Fruit fly (Drosophila melanogaster) whole organism, embryonic: ENCODE results near the gene CG31178.
A peak's percentile ranks its signal among the peaks of the same experiment; 100 is the strongest.

Source experiments
- B-H2 ChIP-seq: fragments of 200-800 bp; sonication (Bioruptor generic); optimal IDR thresholded peaks from 2 replicates; lab custom pipeline; 2018; ENCODE audit warnings: missing biosample characterization, mild to moderate bottlenecking, missing genetic modification characterization
- BEAF-32 ChIP-seq: fragments of 200-800 bp; sonication (Bioruptor generic); optimal IDR thresholded peaks from 3 replicates; lab custom pipeline; 2017; ENCODE audit warnings: missing biosample characterization, missing genetic modification characterization, mild to moderate bottlenecking, moderate library complexity, missing genetic modification reagents
- Bdp1 ChIP-seq: fragments of 200-800 bp; sonication (Bioruptor generic); optimal IDR thresholded peaks from 3 replicates; lab custom pipeline; 2016; ENCODE audit warnings: missing biosample characterization, missing genetic modification characterization
- CG10209 ChIP-seq: fragments of 200-800 bp; sonication (Bioruptor generic); optimal IDR thresholded peaks from 3 replicates; lab custom pipeline; 2017; ENCODE audit warnings: missing biosample characterization, mild to moderate bottlenecking, missing genetic modification characterization, missing genetic modification reagents
- CG10979 ChIP-seq: fragments of 200-800 bp; sonication (Bioruptor generic); optimal IDR thresholded peaks from 2 replicates; lab custom pipeline; 2018; ENCODE audit warnings: missing biosample characterization, mild to moderate bottlenecking, missing genetic modification characterization, moderate library complexity
- CG11560 ChIP-seq: fragments of 200-800 bp; sonication (Bioruptor generic); IDR thresholded peaks from 3 replicates; pipeline ENCODE4 v1.3.6; 2022; ENCODE audit warnings: missing biosample characterization, missing genetic modification characterization
- CG13287 ChIP-seq: fragments of 200-800 bp; sonication (Bioruptor generic); IDR thresholded peaks from 2 replicates; pipeline ENCODE4 v1.3.6; 2022; ENCODE audit warnings: missing biosample characterization, missing genetic modification characterization; ENCODE audit not compliant: partially characterized antibody
- CG14965 ChIP-seq: fragments of 200-800 bp; sonication (Bioruptor generic); optimal IDR thresholded peaks from 2 replicates; lab custom pipeline; 2016; ENCODE audit warnings: missing biosample characterization, missing genetic modification characterization, borderline replicate concordance
- CG15011 ChIP-seq: fragments of 200-800 bp; sonication (Bioruptor generic); optimal IDR thresholded peaks from 3 replicates; lab custom pipeline; 2018; ENCODE audit warnings: missing biosample characterization, mild to moderate bottlenecking, missing genetic modification characterization
- CG15514 ChIP-seq: fragments of 200-800 bp; sonication (Bioruptor generic); optimal IDR thresholded peaks from 3 replicates; lab custom pipeline; 2017; ENCODE audit warnings: missing biosample characterization, missing genetic modification characterization, mild to moderate bottlenecking, moderate library complexity, missing genetic modification reagents
- CG15601 ChIP-seq: fragments of 200-800 bp; sonication (Bioruptor generic); optimal IDR thresholded peaks from 3 replicates; lab custom pipeline; 2019; ENCODE audit warnings: missing biosample characterization, mild to moderate bottlenecking, missing genetic modification characterization, moderate library complexity
- CG3163 ChIP-seq: fragments of 200-800 bp; sonication (Bioruptor generic); optimal IDR thresholded peaks from 3 replicates; lab custom pipeline; 2016; ENCODE audit warnings: missing biosample characterization, missing genetic modification characterization
- CG34376 ChIP-seq: fragments of 200-800 bp; sonication (Bioruptor generic); optimal IDR thresholded peaks from 2 replicates; lab custom pipeline; 2018; ENCODE audit warnings: missing biosample characterization, mild to moderate bottlenecking, missing genetic modification characterization
- CG4617 ChIP-seq: fragments of 200-800 bp; sonication (Bioruptor generic); optimal IDR thresholded peaks from 3 replicates; lab custom pipeline; 2016; ENCODE audit warnings: missing biosample characterization, missing genetic modification characterization, borderline replicate concordance
- CG6254 ChIP-seq: fragments of 200-800 bp; sonication (Bioruptor generic); optimal IDR thresholded peaks from 3 replicates; lab custom pipeline; 2017; ENCODE audit warnings: mild to moderate bottlenecking, missing biosample characterization, missing genetic modification reagents, missing genetic modification characterization
- CG6765 ChIP-seq: fragments of 200-800 bp; sonication (Bioruptor generic); optimal IDR thresholded peaks from 3 replicates; lab custom pipeline; 2017; ENCODE audit warnings: missing biosample characterization, mild to moderate bottlenecking, missing genetic modification characterization
- CG7357 ChIP-seq: fragments of 200-800 bp; sonication (Bioruptor generic); IDR thresholded peaks from 3 replicates; pipeline ENCODE4 v1.3.6; 2022; ENCODE audit warnings: missing biosample characterization, missing genetic modification characterization
- CG7963 ChIP-seq: fragments of 200-800 bp; sonication (Bioruptor generic); IDR thresholded peaks from 3 replicates; pipeline ENCODE4 v1.3.6; 2022; ENCODE audit warnings: missing biosample characterization, missing genetic modification characterization; ENCODE audit not compliant: partially characterized antibody
- CG9797 ChIP-seq: fragments of 200-800 bp; sonication (Bioruptor generic); optimal IDR thresholded peaks from 3 replicates; lab custom pipeline; 2018; ENCODE audit warnings: missing biosample characterization, mild to moderate bottlenecking, missing genetic modification characterization
- D ChIP-seq, 2 experiments: fragments of 200-800 bp in 1 of 2; fragments of >200 bp in 1 of 2; sonication (Bioruptor generic) in 1 of 2; optimal IDR thresholded peaks; 2 replicates in 1 of 2; 3 replicates in 1 of 2; lab custom pipeline; 2017; ENCODE audit warnings: mild to moderate bottlenecking in 1 of 2, missing biosample characterization in 1 of 2, missing genetic modification characterization in 1 of 2, missing genetic modification reagents in 1 of 2
- Elba2 ChIP-seq: fragments of 200-800 bp; sonication (Bioruptor generic); optimal IDR thresholded peaks from 3 replicates; lab custom pipeline; 2016; ENCODE audit warnings: missing biosample characterization, missing genetic modification characterization
- HLH54F ChIP-seq: fragments of 200-800 bp; sonication (Bioruptor generic); optimal IDR thresholded peaks from 3 replicates; lab custom pipeline; 2016; ENCODE audit warnings: missing biosample characterization, missing genetic modification characterization
- HmgD ChIP-seq: fragments of 200-800 bp; sonication (Bioruptor generic); optimal IDR thresholded peaks from 3 replicates; lab custom pipeline; 2016; ENCODE audit warnings: missing biosample characterization, missing genetic modification characterization
- Hr3 ChIP-seq: fragments of 200-800 bp; sonication (Bioruptor generic); optimal IDR thresholded peaks from 3 replicates; lab custom pipeline; 2016; ENCODE audit warnings: missing biosample characterization, missing genetic modification characterization
- Meics ChIP-seq: fragments of 200-800 bp; sonication (Bioruptor generic); optimal IDR thresholded peaks from 2 replicates; lab custom pipeline; 2017; ENCODE audit warnings: missing biosample characterization, mild to moderate bottlenecking, missing genetic modification characterization
- NFAT ChIP-seq: fragments of 200-800 bp; sonication (Bioruptor generic); IDR thresholded peaks from 2 replicates; pipeline ENCODE4 v1.3.6; 2022; ENCODE audit warnings: missing biosample characterization, missing genetic modification characterization
- NK7.1 ChIP-seq: fragments of 200-800 bp; sonication (Bioruptor generic); optimal IDR thresholded peaks from 3 replicates; lab custom pipeline; 2016; ENCODE audit warnings: missing biosample characterization, missing genetic modification characterization
- Ssrp ChIP-seq: fragments of 200-800 bp; sonication (Bioruptor generic); optimal IDR thresholded peaks from 2 replicates; lab custom pipeline; 2018; ENCODE audit warnings: missing biosample characterization, mild to moderate bottlenecking, missing genetic modification characterization, moderate library complexity
- TFAM ChIP-seq: fragments of 200-800 bp; sonication (Bioruptor generic); optimal IDR thresholded peaks from 2 replicates; lab custom pipeline; 2017; ENCODE audit warnings: missing biosample characterization, missing genetic modification characterization, inconsistent platforms
- aop ChIP-seq: fragments of 200-800 bp; sonication (Bioruptor generic); IDR thresholded peaks from 2 replicates; pipeline ENCODE4 v1.3.6; 2022; ENCODE audit warnings: missing biosample characterization, missing genetic modification characterization
- cas ChIP-seq: fragments of 200-800 bp; sonication (Bioruptor generic); IDR thresholded peaks from 2 replicates; pipeline ENCODE4 v1.3.6; 2022; ENCODE audit warnings: missing biosample characterization, missing genetic modification characterization
- crp ChIP-seq, 2 experiments: fragments of 200-800 bp; sonication (Bioruptor generic); optimal IDR thresholded peaks; 2 replicates in 1 of 2; 3 replicates in 1 of 2; lab custom pipeline; 2017; ENCODE audit warnings: missing biosample characterization in 2 of 2, missing genetic modification characterization in 2 of 2, mild to moderate bottlenecking in 1 of 2, moderate library complexity in 1 of 2
- da ChIP-seq: fragments of 200-800 bp; sonication (Bioruptor generic); optimal IDR thresholded peaks from 2 replicates; lab custom pipeline; 2016; ENCODE audit warnings: missing biosample characterization, missing genetic modification characterization
- dan ChIP-seq: fragments of 200-800 bp; sonication (Bioruptor generic); IDR thresholded peaks from 2 replicates; pipeline ENCODE4 v1.3.6; 2022; ENCODE audit warnings: missing biosample characterization, missing genetic modification characterization
- disco-r ChIP-seq: fragments of 200-800 bp; sonication (Bioruptor generic); optimal IDR thresholded peaks from 2 replicates; lab custom pipeline; 2016; ENCODE audit warnings: missing biosample characterization, missing genetic modification characterization
- ewg ChIP-seq: fragments of 200-800 bp; sonication (Bioruptor generic); optimal IDR thresholded peaks from 3 replicates; lab custom pipeline; 2017; ENCODE audit warnings: mild to moderate bottlenecking, missing biosample characterization, missing genetic modification reagents, missing genetic modification characterization
- ftz-f1 ChIP-seq: fragments of 200-800 bp; sonication (Bioruptor generic); optimal IDR thresholded peaks from 2 replicates; lab custom pipeline; 2016; ENCODE audit warnings: missing biosample characterization, missing genetic modification characterization
- gce ChIP-seq: fragments of 200-800 bp; sonication (Bioruptor generic); IDR thresholded peaks from 3 replicates; pipeline ENCODE4 v1.3.6; 2022; ENCODE audit warnings: missing biosample characterization, missing genetic modification characterization
- gcm ChIP-seq: fragments of 200-800 bp; sonication (Bioruptor generic); optimal IDR thresholded peaks from 2 replicates; lab custom pipeline; 2019; ENCODE audit warnings: missing biosample characterization, mild to moderate bottlenecking, missing genetic modification characterization, moderate library complexity
- mam ChIP-seq: fragments of 200-800 bp; sonication (Bioruptor generic); optimal IDR thresholded peaks from 3 replicates; lab custom pipeline; 2016; ENCODE audit warnings: missing biosample characterization, missing genetic modification characterization
- odd ChIP-seq: fragments of 200-800 bp; sonication (Bioruptor generic); optimal IDR thresholded peaks from 2 replicates; lab custom pipeline; 2017; ENCODE audit warnings: missing biosample characterization, mild to moderate bottlenecking, missing genetic modification characterization
- ranshi ChIP-seq: fragments of 200-800 bp; sonication (Bioruptor generic); IDR thresholded peaks from 2 replicates; pipeline ENCODE4 v1.3.6; 2022; ENCODE audit warnings: missing biosample characterization, missing genetic modification characterization
- row ChIP-seq: fragments of 200-800 bp; sonication (Bioruptor generic); IDR thresholded peaks from 3 replicates; pipeline ENCODE4 v1.3.6; 2022; ENCODE audit warnings: missing biosample characterization, missing genetic modification characterization
- run ChIP-seq: fragments of 200-800 bp; sonication (Bioruptor generic); optimal IDR thresholded peaks from 3 replicates; lab custom pipeline; 2018; ENCODE audit warnings: missing biosample characterization, mild to moderate bottlenecking, missing genetic modification characterization
- sim ChIP-seq: fragments of 200-800 bp; sonication (Bioruptor generic); IDR thresholded peaks from 2 replicates; pipeline ENCODE4 v1.3.6; 2022; ENCODE audit warnings: missing biosample characterization, missing genetic modification characterization
- slbo ChIP-seq: fragments of 200-800 bp; sonication (Bioruptor generic); IDR thresholded peaks from 2 replicates; pipeline ENCODE4 v1.3.6; 2022; ENCODE audit warnings: missing biosample characterization, missing genetic modification characterization
- slou ChIP-seq: fragments of 200-800 bp; sonication (Bioruptor generic); optimal IDR thresholded peaks from 3 replicates; lab custom pipeline; 2016; ENCODE audit warnings: missing biosample characterization, missing genetic modification characterization
- trh ChIP-seq: fragments of 200-800 bp; sonication (Bioruptor generic); optimal IDR thresholded peaks from 2 replicates; lab custom pipeline; 2016; ENCODE audit warnings: missing biosample characterization, missing genetic modification characterization
- unc-4 ChIP-seq: fragments of 200-800 bp; sonication (Bioruptor generic); IDR thresholded peaks from 2 replicates; pipeline ENCODE4 v1.3.6; 2022; ENCODE audit warnings: missing biosample characterization, missing genetic modification characterization; ENCODE audit not compliant: partially characterized antibody
- zen ChIP-seq: fragments of 200-800 bp; sonication (Bioruptor generic); optimal IDR thresholded peaks from 3 replicates; lab custom pipeline; 2018; ENCODE audit warnings: missing biosample characterization, mild to moderate bottlenecking, missing genetic modification characterization, moderate library complexity

CG31178 gene

dm6 chr3R:21887588-21888007 lies 14.1 kb downstream of the CG31178 start (continued):
- TF ChIP-seq odd (GFP tag; lab: Kevin White, UChicago): no peak
- peak; percentile 55 for TF ChIP-seq slbo (GFP tag; lab: Robert Waterston, UW)
- no peak for TF ChIP-seq CG4617 (GFP tag; lab: Kevin White, UChicago)
- no peak for TF ChIP-seq B-H2 (GFP tag; lab: Kevin White, UChicago)
- TF ChIP-seq NK7.1 (GFP tag; lab: Kevin White, UChicago): no peak
- TF ChIP-seq CG15011 (GFP tag; lab: Kevin White, UChicago): no peak
- no peak for TF ChIP-seq ewg (GFP tag; lab: Kevin White, UChicago)
- TF ChIP-seq mam (GFP tag; lab: Kevin White, UChicago): peak; percentile 0
- TF ChIP-seq Elba2 (GFP tag; lab: Kevin White, UChicago): no peak
- no peak for TF ChIP-seq aop (GFP tag; lab: Robert Waterston, UW)
- peak; percentile 53 for TF ChIP-seq ranshi (GFP tag; lab: Robert Waterston, UW)
- TF ChIP-seq CG7963 (GFP tag; lab: Robert Waterston, UW): no peak
- TF ChIP-seq cas (GFP tag; lab: Robert Waterston, UW): no peak
- TF ChIP-seq disco-r (GFP tag; lab: Kevin White, UChicago): no peak
- TF ChIP-seq trh (GFP tag; lab: Kevin White, UChicago): no peak
- TF ChIP-seq TFAM (GFP tag; lab: Kevin White, UChicago): no peak
- TF ChIP-seq CG9797 (GFP tag; lab: Kevin White, UChicago): no peak
- peak; percentile 45; the same call in 1 of the 3 replicates for TF ChIP-seq CG7357 (GFP tag; lab: Robert Waterston, UW)
- no peak for TF ChIP-seq Bdp1 (GFP tag; lab: Kevin White, UChicago)
- TF ChIP-seq HmgD (GFP tag; lab: Kevin White, UChicago): no peak
- no peak for TF ChIP-seq dan (GFP tag; lab: Robert Waterston, UW)
- TF ChIP-seq Hr3 (GFP tag; lab: Kevin White, UChicago): peak; percentile 20
- no peak for TF ChIP-seq run
- TF ChIP-seq CG15601: peak; percentile 1
- no peak for TF ChIP-seq BEAF-32
- TF ChIP-seq CG10979 (tag; lab: Kevin White, UChicago): peak; percentile 49
- no peak for TF ChIP-seq unc-4 (GFP tag; lab: Robert Waterston, UW)
- no peak for TF ChIP-seq ftz-f1 (GFP tag; lab: Kevin White, UChicago)
- TF ChIP-seq zen (tag; lab: Kevin White, UChicago): no peak
- TF ChIP-seq gcm (GFP tag; lab: Kevin White, UChicago): peak; percentile 11
- TF ChIP-seq CG3163 (GFP tag; lab: Kevin White, UChicago): no peak
- no peak for TF ChIP-seq CG15514 (GFP tag; lab: Kevin White, UChicago)
- 0 out of 2 replicates have a peak, but pooled peaks have one; percentile 27 for TF ChIP-seq sim (GFP tag; lab: Robert Waterston, UW)
- TF ChIP-seq crp (GFP tag; optimal IDR thresholded peaks at IDR 0.05; lab: Kevin White, UChicago): no peak
- no peak; the same call in 1 of the 2 replicates for TF ChIP-seq NFAT (GFP tag; lab: Robert Waterston, UW)
- TF ChIP-seq CG10209 (GFP tag; lab: Kevin White, UChicago): peak; percentile 22
- TF ChIP-seq slou (GFP tag; lab: Kevin White, UChicago): peak; percentile 14
- no peak for TF ChIP-seq CG34376 (GFP tag; lab: Kevin White, UChicago)
- no peak for TF ChIP-seq HLH54F (GFP tag; lab: Kevin White, UChicago)
- no peak for TF ChIP-seq CG14965 (GFP tag; lab: Kevin White, UChicago)
- no peak for TF ChIP-seq CG6254 (GFP tag; lab: Kevin White, UChicago)
- TF ChIP-seq gce (GFP tag; lab: Robert Waterston, UW): no peak
- TF ChIP-seq CG13287 (GFP tag; lab: Robert Waterston, UW): no peak
- TF ChIP-seq CG11560 (tag; lab: Robert Waterston, UW): no peak
- no peak for TF ChIP-seq CG6765 (GFP tag; lab: Kevin White, UChicago)
- TF ChIP-seq Meics: peak; percentile 0
- peak; percentile 15 for TF ChIP-seq Ssrp
- peak; percentile 66 for TF ChIP-seq row (GFP tag; lab: Robert Waterston, UW)
- TF ChIP-seq D (optimal IDR thresholded peaks at IDR 0.05; lab: Kevin White, UChicago): no peak
- TF ChIP-seq D (GFP tag; optimal IDR thresholded peaks at IDR 0.05; lab: Kevin White, UChicago): no peak
- TF ChIP-seq da: no peak
